Worm (Caenorhabditis elegans): Measurements from ENCODE around the gene B0034.5.

The B0034.5 gene

DNA sequence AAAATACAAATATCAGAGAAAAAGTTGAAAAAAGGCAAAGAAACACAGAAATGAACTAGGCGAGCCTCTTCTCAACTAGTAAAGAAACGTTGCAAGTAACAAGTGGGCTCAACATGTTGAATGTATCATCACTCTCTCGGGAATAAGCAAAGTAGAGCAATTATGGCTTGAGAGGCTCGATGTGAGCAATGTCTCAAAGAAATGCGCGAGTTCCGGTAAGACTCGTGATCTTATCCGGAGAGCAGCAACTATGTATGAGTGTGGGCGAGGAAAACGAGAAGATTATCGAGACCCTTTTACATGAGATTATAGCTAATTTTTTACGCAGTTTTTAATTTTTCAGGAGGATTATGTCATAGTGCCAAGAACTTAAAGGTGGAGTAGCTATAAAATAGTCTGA lies 22.6 kb downstream of the B0034.5 start:
- no peak for TF ChIP-seq unc-62 (GFP tag; optimal IDR thresholded peaks at IDR 0.05)
- TF ChIP-seq ceh-43 (GFP tag; optimal IDR thresholded peaks at IDR 0.05), result no peak
- no peak for TF ChIP-seq nhr-2 (tag; optimal IDR thresholded peaks at IDR 0.05)
- TF ChIP-seq lin-13 (tag; optimal IDR thresholded peaks at IDR 0.05), result no peak
- TF ChIP-seq mls-2 (tag; optimal IDR thresholded peaks at IDR 0.05), result no peak
- TF ChIP-seq ztf-11 (tag; optimal IDR thresholded peaks at IDR 0.05), result no peak
- TF ChIP-seq lin-32 (GFP tag; optimal IDR thresholded peaks at IDR 0.05), result no peak
- no peak for TF ChIP-seq snpc-4 (tag; optimal IDR thresholded peaks at IDR 0.05)
- TF ChIP-seq nhr-76 (tag; optimal IDR thresholded peaks at IDR 0.05), result no peak
- no peak for TF ChIP-seq ces-1 (GFP tag; optimal IDR thresholded peaks at IDR 0.05)
- TF ChIP-seq mab-5 (tag; optimal IDR thresholded peaks at IDR 0.05), result no peak
- TF ChIP-seq M03D4.4 (tag; optimal IDR thresholded peaks at IDR 0.05), result no peak
- no peak for TF ChIP-seq nhr-12 (tag; optimal IDR thresholded peaks at IDR 0.05)
- no peak for TF ChIP-seq nhr-28 (tag; optimal IDR thresholded peaks at IDR 0.05)
- no peak for TF ChIP-seq flh-1 (GFP tag; optimal IDR thresholded peaks at IDR 0.05)
- TF ChIP-seq pha-4 (tag; optimal IDR thresholded peaks at IDR 0.05), result no peak
- TF ChIP-seq cnd-1 (tag; optimal IDR thresholded peaks at IDR 0.05), result no peak
- no peak for TF ChIP-seq bed-3 (GFP tag; optimal IDR thresholded peaks at IDR 0.05)
- TF ChIP-seq unc-120 (tag; optimal IDR thresholded peaks at IDR 0.05; ENCODE audit: poor library complexity, severe bottlenecking), result no peak

DNA sequence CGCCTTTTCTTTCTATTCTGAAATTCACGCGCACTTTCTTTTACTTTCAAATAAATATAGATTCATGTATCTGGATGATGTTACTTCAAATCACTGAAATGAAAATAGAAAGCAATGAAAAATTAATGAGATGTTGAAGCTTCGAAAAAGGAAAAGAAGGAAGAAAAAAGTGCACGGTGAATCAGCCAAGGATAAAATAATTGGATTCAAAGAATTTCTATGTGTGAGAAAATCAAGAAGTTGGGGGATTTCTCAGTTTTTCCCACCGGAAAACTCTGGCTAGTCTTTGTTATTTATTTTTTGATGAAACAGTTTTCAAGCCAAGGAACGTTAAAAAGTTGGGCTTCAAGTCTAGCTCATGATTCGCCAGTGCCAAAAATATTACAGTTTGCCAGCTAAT lies 23.0 kb downstream of the B0034.5 start:
- TF ChIP-seq bed-3 (GFP tag; optimal IDR thresholded peaks at IDR 0.05) (no peak), ceh-39 (tag; optimal IDR thresholded peaks at IDR 0.05) (no peak), ceh-43 (GFP tag; optimal IDR thresholded peaks at IDR 0.05) (no peak)

DNA sequence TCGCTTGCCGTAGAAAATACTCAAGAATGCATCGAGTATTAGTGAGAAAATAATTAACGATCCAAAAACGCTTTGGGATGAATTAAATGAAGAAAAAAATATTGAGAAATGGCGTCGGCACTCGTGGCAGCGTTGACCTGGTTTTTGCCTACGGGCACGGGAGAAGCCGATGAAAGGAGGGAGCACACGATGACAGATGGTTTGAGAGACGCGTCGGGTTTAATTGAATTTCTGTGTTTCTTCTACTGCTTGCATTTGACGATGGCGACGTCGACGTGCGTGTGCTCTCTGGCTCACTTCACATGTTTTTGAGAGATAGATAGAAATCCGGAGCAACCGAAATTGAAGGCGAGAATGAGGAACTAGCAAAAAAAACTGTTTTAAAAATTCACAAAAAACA lies 24.1 kb downstream of the B0034.5 start:
- TF ChIP-seq ces-1 (GFP tag; optimal IDR thresholded peaks at IDR 0.05), result peak; percentile 79
- TF ChIP-seq lsy-2 (tag; optimal IDR thresholded peaks at IDR 0.05), result no peak

DNA sequence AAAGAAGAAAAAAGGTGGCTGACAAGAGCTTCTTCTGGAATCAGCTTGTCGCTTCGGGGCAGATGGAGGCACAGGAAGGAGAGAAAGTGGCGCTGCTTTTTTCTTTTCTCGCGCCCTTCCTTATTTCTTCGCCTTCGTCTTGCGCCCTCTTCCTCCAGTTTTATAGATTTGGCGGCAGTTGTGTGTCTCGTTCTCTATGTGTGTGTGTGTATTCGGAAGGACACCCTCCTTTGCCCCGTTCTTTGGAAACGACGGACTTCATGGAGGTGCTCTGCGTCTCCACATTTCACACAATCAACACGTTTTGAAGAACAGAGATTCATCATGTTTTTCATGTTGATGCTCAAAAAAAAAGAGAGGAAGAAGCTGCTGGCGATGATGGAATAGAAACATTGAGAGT lies 26.1 kb downstream of the B0034.5 start:
- TF ChIP-seq nhr-2 (tag; optimal IDR thresholded peaks at IDR 0.05), result no peak
- TF ChIP-seq lin-13 (tag; optimal IDR thresholded peaks at IDR 0.05), result no peak
- no peak for TF ChIP-seq bed-3 (GFP tag; optimal IDR thresholded peaks at IDR 0.05)
- TF ChIP-seq ceh-43 (GFP tag; optimal IDR thresholded peaks at IDR 0.05), result no peak
- no peak for TF ChIP-seq M03D4.4 (tag; optimal IDR thresholded peaks at IDR 0.05)

DNA sequence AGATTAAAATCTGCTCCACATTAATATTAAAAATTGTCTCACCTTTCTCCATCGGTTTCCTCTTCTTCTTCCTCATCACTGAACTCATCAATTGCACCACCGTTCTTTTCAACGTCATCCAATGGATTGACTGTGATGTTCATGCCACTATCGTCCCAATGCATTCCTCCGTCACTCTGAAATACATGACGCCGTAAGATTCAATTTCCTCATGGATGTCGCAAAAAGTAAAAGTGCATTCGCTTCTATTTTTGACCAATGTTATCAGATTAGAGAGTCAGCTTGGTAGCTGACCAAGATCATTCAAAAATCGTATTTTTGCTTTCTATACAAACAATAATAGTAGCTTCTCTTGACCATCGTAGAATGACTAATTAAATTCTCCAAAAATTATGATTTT lies 28.3 kb downstream of the B0034.5 start:
- no peak for TF ChIP-seq nhr-12 (tag; optimal IDR thresholded peaks at IDR 0.05)
- no peak for TF ChIP-seq drap-1 (GFP tag; optimal IDR thresholded peaks at IDR 0.05)
- no peak for TF ChIP-seq mls-2 (tag; optimal IDR thresholded peaks at IDR 0.05)
- no peak for TF ChIP-seq nhr-28 (tag; optimal IDR thresholded peaks at IDR 0.05)
- TF ChIP-seq pha-4 (tag; optimal IDR thresholded peaks at IDR 0.05), result no peak
- no peak for TF ChIP-seq cnd-1 (tag; optimal IDR thresholded peaks at IDR 0.05)
- no peak for TF ChIP-seq ceh-83 (GFP tag; optimal IDR thresholded peaks at IDR 0.05)
- no peak for TF ChIP-seq M03D4.4 (tag; optimal IDR thresholded peaks at IDR 0.05)
- no peak for TF ChIP-seq unc-120 (tag; optimal IDR thresholded peaks at IDR 0.05; ENCODE audit: poor library complexity, severe bottlenecking)
- TF ChIP-seq ztf-11 (tag; optimal IDR thresholded peaks at IDR 0.05), result no peak
- no peak for TF ChIP-seq mab-5 (tag; optimal IDR thresholded peaks at IDR 0.05)
- TF ChIP-seq elt-1 (tag; optimal IDR thresholded peaks at IDR 0.05; ENCODE audit: borderline replicate concordance, insufficient read depth), result no peak
- no peak for TF ChIP-seq snpc-4 (tag; optimal IDR thresholded peaks at IDR 0.05)
- TF ChIP-seq elt-3 (tag; optimal IDR thresholded peaks at IDR 0.05), result no peak
- TF ChIP-seq sptf-1 (tag; optimal IDR thresholded peaks at IDR 0.05), result no peak

DNA sequence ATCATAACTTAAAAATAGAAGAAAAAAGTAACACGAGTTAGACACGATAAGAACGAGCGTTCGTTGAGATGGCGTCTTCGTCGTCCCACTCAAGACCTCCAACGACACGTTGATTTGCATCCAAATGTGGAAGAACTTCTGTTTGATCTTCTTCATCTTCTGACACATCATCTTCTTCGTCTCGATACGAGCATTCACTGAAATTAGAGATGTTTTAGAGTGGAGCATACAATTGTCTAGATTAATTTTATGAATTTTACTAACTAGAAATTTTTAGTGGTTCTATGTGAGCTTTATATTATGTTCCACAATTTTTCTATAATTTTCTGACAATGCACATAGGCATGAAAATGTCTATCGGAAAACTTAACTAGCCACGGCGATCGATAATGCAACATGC lies 29.0 kb downstream of the B0034.5 start:
- no peak for TF ChIP-seq nhr-12 (tag; optimal IDR thresholded peaks at IDR 0.05)
- TF ChIP-seq ceh-39 (tag; optimal IDR thresholded peaks at IDR 0.05), result no peak
- no peak for TF ChIP-seq mab-5 (tag; optimal IDR thresholded peaks at IDR 0.05)
- no peak for TF ChIP-seq elt-1 (tag; optimal IDR thresholded peaks at IDR 0.05; ENCODE audit: borderline replicate concordance, insufficient read depth)
- no peak for TF ChIP-seq sem-2 (GFP tag; optimal IDR thresholded peaks at IDR 0.05)
- no peak for TF ChIP-seq unc-62 (GFP tag; optimal IDR thresholded peaks at IDR 0.05)
- no peak for TF ChIP-seq nhr-2 (tag; optimal IDR thresholded peaks at IDR 0.05)
- TF ChIP-seq ces-1 (GFP tag; optimal IDR thresholded peaks at IDR 0.05), result no peak
- no peak for TF ChIP-seq cnd-1 (tag; optimal IDR thresholded peaks at IDR 0.05)

DNA sequence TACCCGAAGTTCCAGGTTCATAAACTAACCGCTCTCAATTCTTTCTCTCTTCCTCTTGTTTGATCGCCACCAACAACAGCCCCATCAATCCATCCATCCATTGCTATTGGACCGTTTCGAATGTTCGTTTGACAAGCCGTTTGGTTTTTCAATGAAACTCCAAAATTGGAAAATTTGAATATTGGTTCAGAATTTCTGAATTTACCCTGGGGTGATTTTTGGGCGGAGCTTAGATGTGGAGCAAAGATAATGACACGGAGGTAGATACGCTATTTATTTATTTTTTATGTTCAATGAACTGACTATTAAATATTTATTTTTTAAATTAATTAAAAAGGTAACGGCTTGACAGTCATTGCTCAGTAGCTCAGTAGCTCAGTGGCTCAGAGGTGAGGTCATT lies 30.5 kb downstream of the B0034.5 start, which contains the start of gene B0034.2:
Gene B0034.2, minus strand, starts transcription at position 101 of the 400 bp plus-strand sequence.
- TF ChIP-seq ceh-83 (GFP tag; optimal IDR thresholded peaks at IDR 0.05), result no peak
- TF ChIP-seq unc-39 (tag; optimal IDR thresholded peaks at IDR 0.05), result no peak
- TF ChIP-seq lsy-2 (tag; optimal IDR thresholded peaks at IDR 0.05), result no peak
- no peak for TF ChIP-seq elt-3 (tag; optimal IDR thresholded peaks at IDR 0.05)
- no peak for TF ChIP-seq unc-62 (GFP tag; optimal IDR thresholded peaks at IDR 0.05)
- TF ChIP-seq ceh-43 (GFP tag; optimal IDR thresholded peaks at IDR 0.05), result no peak
- TF ChIP-seq nhr-2 (tag; optimal IDR thresholded peaks at IDR 0.05), result no peak
- TF ChIP-seq lin-32 (GFP tag; optimal IDR thresholded peaks at IDR 0.05), result no peak
- no peak for TF ChIP-seq bed-3 (GFP tag; optimal IDR thresholded peaks at IDR 0.05)
- no peak for TF ChIP-seq mep-1 (tag; optimal IDR thresholded peaks at IDR 0.05)
- no peak for TF ChIP-seq blmp-1 (tag; optimal IDR thresholded peaks at IDR 0.05)
